Worm (Caenorhabditis elegans) whole organism, L1 larva: ENCODE results near the gene T07A5.7.

Source experiments
- C04F5.9 ChIP-seq: sonication (generic microtip); optimal IDR thresholded peaks from 2 replicates; lab custom pipeline; 2016; ENCODE audit warnings: missing genetic modification characterization, missing compliant biosample characterization
- C16A3.4 ChIP-seq: fragments of 150-350 bp; optimal IDR thresholded peaks from 2 replicates; lab custom pipeline; 2014; ENCODE audit warnings: missing biosample characterization, missing genetic modification characterization
- C34B4.2 ChIP-seq: sonication (generic microtip); optimal IDR thresholded peaks from 2 replicates; lab custom pipeline; 2017; ENCODE audit warnings: mild to moderate bottlenecking, missing genetic modification characterization, missing compliant biosample characterization
- F16B12.6 ChIP-seq: fragments of 150-350 bp; optimal IDR thresholded peaks from 2 replicates; lab custom pipeline; 2014; ENCODE audit warnings: missing biosample characterization, missing genetic modification characterization
- Y116A8C.19 ChIP-seq: sonication (generic microtip); optimal IDR thresholded peaks from 2 replicates; lab custom pipeline; 2016; ENCODE audit warnings: missing compliant biosample characterization, missing genetic modification characterization, borderline replicate concordance
- aly-2 ChIP-seq: fragments of 150-350 bp; optimal IDR thresholded peaks from 2 replicates; lab custom pipeline; 2014; ENCODE audit warnings: missing biosample characterization, missing genetic modification characterization
- ama-1 ChIP-seq: fragments of 150-350 bp; optimal IDR thresholded peaks from 2 replicates; lab custom pipeline; 2014
- ceh-63 ChIP-seq: fragments of 200-800 bp; sonication (Bioruptor generic); optimal IDR thresholded peaks from 2 replicates; lab custom pipeline; 2018; ENCODE audit warnings: mild to moderate bottlenecking, missing genetic modification characterization, missing compliant biosample characterization
- ceh-8 ChIP-seq: fragments of 200-800 bp; sonication (Bioruptor generic); optimal IDR thresholded peaks from 2 replicates; lab custom pipeline; 2018; ENCODE audit warnings: mild to moderate bottlenecking, missing genetic modification characterization, moderate library complexity, missing compliant biosample characterization
- ceh-82 ChIP-seq, 3 experiments: fragments of 150-350 bp in 1 of 3; sonication (generic microtip) in 2 of 3; optimal IDR thresholded peaks; 2 replicates each; lab custom pipeline; 2014 to 2017; ENCODE audit warnings: missing biosample characterization in 3 of 3, missing genetic modification characterization in 3 of 3
- dpl-1 ChIP-seq, 3 experiments: fragments of 150-350 bp in 2 of 3; sonication (generic microtip) in 1 of 3; optimal IDR thresholded peaks; 2 replicates each; lab custom pipeline; 2014 to 2017; ENCODE audit warnings: missing biosample characterization in 3 of 3, missing genetic modification characterization in 3 of 3, missing genetic modification reagents in 3 of 3
- dsc-1 ChIP-seq: sonication (generic microtip); optimal IDR thresholded peaks from 2 replicates; lab custom pipeline; 2016; ENCODE audit warnings: mild to moderate bottlenecking, missing genetic modification characterization, missing compliant biosample characterization
- efl-1 ChIP-seq, 4 experiments: fragments of 150-350 bp; optimal IDR thresholded peaks in 3 of 4; peaks in 1 of 4; 1 replicate in 1 of 4; 2 replicates in 3 of 4; lab custom pipeline; 2014; ENCODE audit warnings: missing biosample characterization in 2 of 4, missing genetic modification characterization in 2 of 4, missing genetic modification reagents in 2 of 4
- egl-13 ChIP-seq: sonication (generic microtip); optimal IDR thresholded peaks from 2 replicates; lab custom pipeline; 2016; ENCODE audit warnings: missing genotype, missing genetic modification reagents, missing genetic modification characterization, missing compliant biosample characterization
- elt-3 ChIP-seq, 6 experiments: fragments of 150-350 bp in 1 of 6; sonication (generic microtip); optimal IDR thresholded peaks; 2 replicates each; lab custom pipeline; 2017 to 2018; ENCODE audit warnings: missing biosample characterization in 6 of 6, missing genetic modification characterization in 6 of 6, inconsistent platforms in 1 of 6
- fkh-10 ChIP-seq: sonication (generic microtip); optimal IDR thresholded peaks from 2 replicates; lab custom pipeline; 2017; ENCODE audit warnings: missing biosample characterization, missing genetic modification reagents, missing genetic modification characterization
- hlh-17 ChIP-seq: fragments of 200-800 bp; sonication (Bioruptor generic); optimal IDR thresholded peaks from 2 replicates; lab custom pipeline; 2018; ENCODE audit warnings: missing genetic modification characterization, mild to moderate bottlenecking, missing compliant biosample characterization, moderate library complexity, borderline replicate concordance
- hpl-2 ChIP-seq: fragments of 150-350 bp; optimal IDR thresholded peaks from 2 replicates; lab custom pipeline; 2014; ENCODE audit warnings: missing biosample characterization, missing genetic modification reagents, missing genetic modification characterization
- isw-1 ChIP-seq: fragments of 200-800 bp; sonication (Bioruptor generic); IDR thresholded peaks from 2 replicates; pipeline ENCODE4 v1.3.6; 2022; ENCODE audit warnings: missing genetic modification characterization, missing compliant biosample characterization
- jun-1 ChIP-seq: fragments of 150-350 bp; optimal IDR thresholded peaks from 2 replicates; lab custom pipeline; 2014; ENCODE audit warnings: missing biosample characterization, missing genetic modification reagents, missing genetic modification characterization
- lin-13 ChIP-seq: fragments of 150-350 bp; optimal IDR thresholded peaks from 2 replicates; lab custom pipeline; 2014; ENCODE audit warnings: missing biosample characterization, missing genetic modification reagents, missing genetic modification characterization
- lin-15B ChIP-seq: fragments of 150-350 bp; sonication (generic microtip); optimal IDR thresholded peaks from 3 replicates; lab custom pipeline; 2014; ENCODE audit warnings: missing biosample characterization, missing genetic modification characterization
- lin-39 ChIP-seq: fragments of 150-350 bp; optimal IDR thresholded peaks from 2 replicates; lab custom pipeline; 2014; ENCODE audit warnings: missing biosample characterization, missing genetic modification reagents, missing genetic modification characterization
- lir-3 ChIP-seq: sonication (generic microtip); optimal IDR thresholded peaks from 2 replicates; lab custom pipeline; 2016; ENCODE audit warnings: mild to moderate bottlenecking, missing genetic modification characterization, moderate library complexity, missing compliant biosample characterization; ENCODE audit not compliant: poor library complexity
- lsy-2 ChIP-seq, 2 experiments: fragments of 150-350 bp; optimal IDR thresholded peaks; 2 replicates each; lab custom pipeline; 2014; ENCODE audit warnings: missing biosample characterization in 2 of 2, missing genetic modification characterization in 2 of 2
- mab-9 ChIP-seq: fragments of 200-800 bp; sonication (Bioruptor generic); IDR thresholded peaks from 2 replicates; pipeline ENCODE4 v1.3.6; 2022; ENCODE audit warnings: missing genetic modification reagents, missing genetic modification characterization, missing compliant biosample characterization
- mdl-1 ChIP-seq, 2 experiments: fragments of 150-350 bp; optimal IDR thresholded peaks; 2 replicates each; lab custom pipeline; 2014 to 2017; ENCODE audit warnings: missing biosample characterization in 2 of 2, missing genetic modification characterization in 2 of 2, inconsistent platforms in 1 of 2
- mef-2 ChIP-seq: fragments of 150-350 bp; optimal IDR thresholded peaks from 2 replicates; lab custom pipeline; 2014; ENCODE audit warnings: missing biosample characterization, missing genetic modification characterization
- mep-1 ChIP-seq: fragments of 150-350 bp; optimal IDR thresholded peaks from 2 replicates; lab custom pipeline; 2014; ENCODE audit warnings: missing biosample characterization, missing genetic modification characterization
- nhr-11 ChIP-seq: fragments of 150-350 bp; optimal IDR thresholded peaks from 2 replicates; lab custom pipeline; 2014; ENCODE audit warnings: missing biosample characterization, missing genetic modification characterization
- nhr-19 ChIP-seq: fragments of 200-800 bp; sonication (Bioruptor generic); conservative IDR thresholded peaks from 2 replicates; pipeline ENCODE4 v1.3.6; 2022; ENCODE audit warnings: missing genetic modification characterization, missing compliant biosample characterization
- nhr-20 ChIP-seq: sonication (generic microtip); optimal IDR thresholded peaks from 2 replicates; lab custom pipeline; 2016; ENCODE audit warnings: mild to moderate bottlenecking, missing genetic modification characterization, missing compliant biosample characterization
- nhr-28 ChIP-seq: fragments of 150-350 bp; optimal IDR thresholded peaks from 2 replicates; lab custom pipeline; 2014; ENCODE audit warnings: missing biosample characterization, missing genetic modification characterization
- nhr-47 ChIP-seq: sonication (generic microtip); optimal IDR thresholded peaks from 2 replicates; lab custom pipeline; 2016; ENCODE audit warnings: mild to moderate bottlenecking, missing genetic modification characterization, moderate library complexity, missing compliant biosample characterization
- nhr-77 ChIP-seq: fragments of 150-350 bp; optimal IDR thresholded peaks from 2 replicates; lab custom pipeline; 2014; ENCODE audit warnings: missing biosample characterization, missing genetic modification characterization
- nhr-85 ChIP-seq: sonication (generic microtip); peaks from one replicate; lab custom pipeline; 2016; ENCODE audit warnings: missing genetic modification characterization, inconsistent platforms, missing compliant biosample characterization
- pqm-1 ChIP-seq: sonication (generic microtip); optimal IDR thresholded peaks from 3 replicates; lab custom pipeline; 2017; ENCODE audit warnings: missing biosample characterization, missing genetic modification characterization
- rnt-1 ChIP-seq: sonication (generic microtip); optimal IDR thresholded peaks from 2 replicates; lab custom pipeline; 2016; ENCODE audit warnings: mild to moderate bottlenecking, missing genetic modification characterization, moderate library complexity, missing compliant biosample characterization
- snpc-4 ChIP-seq: fragments of 150-350 bp; optimal IDR thresholded peaks from 2 replicates; lab custom pipeline; 2014; ENCODE audit warnings: missing biosample characterization, missing genetic modification characterization
- snu-23 ChIP-seq: sonication (generic microtip); optimal IDR thresholded peaks from 2 replicates; lab custom pipeline; 2016; ENCODE audit warnings: missing genetic modification characterization, missing compliant biosample characterization
- sptf-1 ChIP-seq: fragments of 150-350 bp; optimal IDR thresholded peaks from 2 replicates; lab custom pipeline; 2014; ENCODE audit warnings: missing biosample characterization, missing genetic modification characterization
- sup-37 ChIP-seq: fragments of 200-800 bp; sonication (Bioruptor generic); optimal IDR thresholded peaks from 2 replicates; lab custom pipeline; 2018; ENCODE audit warnings: mild to moderate bottlenecking, missing genetic modification characterization, missing compliant biosample characterization
- swsn-7 ChIP-seq: sonication (generic microtip); optimal IDR thresholded peaks from 2 replicates; lab custom pipeline; 2016; ENCODE audit warnings: missing genetic modification characterization, missing compliant biosample characterization
- tbx-2 ChIP-seq: sonication (generic microtip); optimal IDR thresholded peaks from 2 replicates; lab custom pipeline; 2016; ENCODE audit warnings: missing genetic modification characterization, missing compliant biosample characterization
- unc-130 ChIP-seq: fragments of 150-350 bp; optimal IDR thresholded peaks from 2 replicates; lab custom pipeline; 2017; ENCODE audit warnings: missing biosample characterization, missing genetic modification characterization, inconsistent platforms
- unc-30 ChIP-seq: sonication (generic microtip); optimal IDR thresholded peaks from 2 replicates; lab custom pipeline; 2017; ENCODE audit warnings: missing biosample characterization, missing genetic modification characterization
- unc-86 ChIP-seq: sonication (generic microtip); optimal IDR thresholded peaks from 2 replicates; lab custom pipeline; 2016; ENCODE audit warnings: missing genetic modification characterization, missing compliant biosample characterization
- unc-98 ChIP-seq: fragments of 200-800 bp; sonication (Bioruptor generic); IDR thresholded peaks from 2 replicates; pipeline ENCODE4 v1.3.6; 2022; ENCODE audit warnings: missing genetic modification characterization, missing compliant biosample characterization
- vab-15 ChIP-seq: sonication (generic microtip); optimal IDR thresholded peaks from 2 replicates; lab custom pipeline; 2017; ENCODE audit warnings: missing genotype, mild to moderate bottlenecking, missing genetic modification characterization, missing compliant biosample characterization
- zag-1 ChIP-seq: fragments of 150-350 bp; optimal IDR thresholded peaks from 2 replicates; lab custom pipeline; 2014; ENCODE audit warnings: missing biosample characterization, missing genetic modification characterization
- zip-4 ChIP-seq: fragments of 200-800 bp; sonication (Bioruptor generic); optimal IDR thresholded peaks from 2 replicates; lab custom pipeline; 2018; ENCODE audit warnings: mild to moderate bottlenecking, missing genetic modification characterization, moderate library complexity, missing compliant biosample characterization
- ztf-11 ChIP-seq, 2 experiments: sonication (generic microtip); optimal IDR thresholded peaks; 2 replicates each; lab custom pipeline; 2016 to 2017; ENCODE audit warnings: missing genetic modification characterization in 2 of 2, missing biosample characterization in 1 of 2, missing compliant biosample characterization in 1 of 2
- ztf-4 ChIP-seq: fragments of 150-350 bp; optimal IDR thresholded peaks from 2 replicates; lab custom pipeline; 2014; ENCODE audit warnings: missing biosample characterization, missing genetic modification characterization

Gene T07A5.7

DNA sequence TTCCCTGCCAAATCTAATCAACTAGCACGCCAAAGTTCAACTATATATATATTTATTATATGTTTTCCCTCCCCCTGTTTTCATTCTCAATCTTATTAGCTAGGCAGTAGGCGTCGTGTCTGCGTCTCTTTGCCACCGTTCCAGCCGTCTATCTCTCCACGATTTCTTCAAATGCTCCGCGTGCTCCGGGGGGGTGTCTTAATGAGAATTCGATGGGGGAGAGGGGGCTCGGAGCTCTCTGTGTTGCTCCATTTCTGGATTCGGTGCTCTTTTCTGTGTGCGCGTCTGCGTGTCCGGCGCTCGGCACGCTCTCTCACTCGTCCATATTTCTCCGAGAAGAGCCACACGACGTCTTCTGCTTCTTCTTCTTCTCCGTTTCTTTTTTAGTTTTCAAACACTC is 26.7 kb downstream of the T07A5.7 start (continued):
- TF ChIP-seq fkh-10 (GFP tag; lab: Kevin White, UChicago): peak; percentile 82
- peak; percentile 16 for TF ChIP-seq snpc-4 (tag; lab: Kevin White, UChicago)
- TF ChIP-seq mep-1: peak; percentile 13
- no peak for TF ChIP-seq nhr-77 (tag; lab: Kevin White, UChicago)
- peak; percentile 69 for TF ChIP-seq egl-13 (tag; lab: Kevin White, UChicago)
- peak; percentile 47 to 58 (median 56) for TF ChIP-seq ceh-82 (tag; optimal IDR thresholded peaks at IDR 0.05; lab: Kevin White, UChicago)
- TF ChIP-seq zag-1: no peak
- peak; percentile 48 to 65 for TF ChIP-seq lsy-2 (tag; optimal IDR thresholded peaks at IDR 0.05; lab: Kevin White, UChicago)
- peak in 1 of 2 experiments; percentile 39 for TF ChIP-seq mdl-1 (tag; optimal IDR thresholded peaks at IDR 0.05; lab: Kevin White, UChicago)
- TF ChIP-seq elt-3 (tag; optimal IDR thresholded peaks at IDR 0.05; lab: Kevin White, UChicago): no peak
- peak; percentile 25; the same call in 1 of the 2 replicates for TF ChIP-seq mab-9
- TF ChIP-seq tbx-2 (tag; lab: Kevin White, UChicago): peak; percentile 68
- TF ChIP-seq unc-130 (tag; lab: Kevin White, UChicago): no peak
- TF ChIP-seq hpl-2 (GFP tag; lab: Kevin White, UChicago): no peak
- no peak for TF ChIP-seq hlh-17 (GFP tag; lab: Kevin White, UChicago)
- TF ChIP-seq ztf-4: no peak
- TF ChIP-seq lin-13 (GFP tag; lab: Kevin White, UChicago): no peak
- peak in 2 of 3 experiments; percentile 25 to 33 for TF ChIP-seq dpl-1 (GFP tag; optimal IDR thresholded peaks at IDR 0.05; lab: Kevin White, UChicago)
- TF ChIP-seq nhr-20 (tag; lab: Kevin White, UChicago): peak; percentile 11
- TF ChIP-seq F16B12.6: peak; percentile 4
- TF ChIP-seq snu-23 (GFP tag; lab: Kevin White, UChicago): peak; percentile 37
- no peak for TF ChIP-seq C34B4.2 (tag; lab: Kevin White, UChicago)
- TF ChIP-seq zip-4: no peak
- no peak for TF ChIP-seq C16A3.4 (tag; lab: Kevin White, UChicago)
- TF ChIP-seq C04F5.9: no peak
- TF ChIP-seq ceh-8 (GFP tag; lab: Kevin White, UChicago): peak; percentile 13
- TF ChIP-seq sptf-1 (tag; lab: Kevin White, UChicago): no peak
- TF ChIP-seq nhr-11 (tag; lab: Kevin White, UChicago): no peak
- TF ChIP-seq lir-3 (tag; lab: Kevin White, UChicago): peak; percentile 36
- no peak for TF ChIP-seq Y116A8C.19 (tag; lab: Kevin White, UChicago)
- TF ChIP-seq vab-15 (tag; lab: Kevin White, UChicago): no peak
- no peak for TF ChIP-seq sup-37 (GFP tag; lab: Kevin White, UChicago)
- TF ChIP-seq efl-1 (optimal IDR thresholded peaks at IDR 0.05; lab: Kevin White, UChicago): peak; percentile 43 to 45
- TF ChIP-seq efl-1 (GFP tag; optimal IDR thresholded peaks at IDR 0.05 in 1 of 2; lab: Kevin White, UChicago): peak in 1 of 2 experiments; percentile 35
- no peak for TF ChIP-seq nhr-28 (tag; lab: Kevin White, UChicago)
- TF ChIP-seq pqm-1 (tag; lab: Kevin White, UChicago): no peak
- peak; percentile 8 for TF ChIP-seq mef-2
- peak; percentile 73 for TF ChIP-seq nhr-47
- TF ChIP-seq isw-1: peak; percentile 69
- TF ChIP-seq ztf-11 (tag; optimal IDR thresholded peaks at IDR 0.05; lab: Kevin White, UChicago): no peak
- peak; percentile 28 for TF ChIP-seq rnt-1 (tag; lab: Kevin White, UChicago)
- TF ChIP-seq lin-39 (tag; lab: Kevin White, UChicago): no peak
- no peak for TF ChIP-seq aly-2 (tag; lab: Kevin White, UChicago)
- no peak for TF ChIP-seq unc-30 (tag; lab: Kevin White, UChicago)
- TF ChIP-seq ceh-63: no peak
- no peak for TF ChIP-seq lin-15B
- peak; percentile 82 for TF ChIP-seq unc-86
- no peak for TF ChIP-seq ama-1 (lab: Kevin White, UChicago)
- no peak for TF ChIP-seq nhr-85 (tag; lab: Kevin White, UChicago)
- no peak for TF ChIP-seq unc-98 (GFP tag; lab: Robert Waterston, UW)
- TF ChIP-seq swsn-7 (tag; lab: Kevin White, UChicago): peak; percentile 69
- TF ChIP-seq dsc-1: peak; percentile 77
- TF ChIP-seq nhr-19 (GFP tag; lab: Robert Waterston, UW): 0 out of 2 replicates have a peak, but pooled peaks have one; percentile 29
- TF ChIP-seq jun-1 (tag; lab: Kevin White, UChicago): no peak
